Worm (Caenorhabditis elegans): Measurements from ENCODE around the gene M110.3.

ce11 chrII:8216922-8217321 lies 506 bp upstream of the M110.3 start, which contains the start of gene ifg-1:
- TF ChIP-seq sma-3 (GFP tag; optimal IDR thresholded peaks at IDR 0.05) (no peak), ama-1 (optimal IDR thresholded peaks at IDR 0.05) (no peak), skn-1 (tag; optimal IDR thresholded peaks at IDR 0.05) (no peak), mab-5 (tag; optimal IDR thresholded peaks at IDR 0.05) (no peak), ztf-11 (tag; optimal IDR thresholded peaks at IDR 0.05) (no peak)
